Fruit fly (Drosophila melanogaster): Measurements from ENCODE around the gene CG13841.

Gene CG13841

DNA sequence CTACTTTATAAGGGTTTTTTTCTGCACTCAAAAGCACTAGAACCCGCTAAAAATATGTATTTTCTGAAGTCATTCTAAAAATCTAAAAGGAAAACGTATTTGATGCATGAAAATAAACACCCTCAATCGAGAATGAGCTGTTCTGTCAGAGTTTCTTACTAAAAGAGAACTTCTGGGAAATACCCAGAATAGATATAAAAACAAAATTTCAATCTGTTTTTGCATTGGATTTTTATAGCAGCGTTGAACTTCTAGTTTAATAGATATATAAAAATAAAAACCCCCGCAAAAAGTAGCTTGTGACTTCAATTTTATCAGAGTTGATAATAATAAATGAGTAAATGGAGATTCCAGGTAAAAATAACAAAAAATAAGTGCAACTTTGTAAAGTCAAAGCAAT lies 49.1 kb downstream of the CG13841 start:
- TF ChIP-seq sens (GFP tag) (peak; percentile 57), lmd (GFP tag; IDR thresholded peaks at IDR 0.05) (no peak)

DNA sequence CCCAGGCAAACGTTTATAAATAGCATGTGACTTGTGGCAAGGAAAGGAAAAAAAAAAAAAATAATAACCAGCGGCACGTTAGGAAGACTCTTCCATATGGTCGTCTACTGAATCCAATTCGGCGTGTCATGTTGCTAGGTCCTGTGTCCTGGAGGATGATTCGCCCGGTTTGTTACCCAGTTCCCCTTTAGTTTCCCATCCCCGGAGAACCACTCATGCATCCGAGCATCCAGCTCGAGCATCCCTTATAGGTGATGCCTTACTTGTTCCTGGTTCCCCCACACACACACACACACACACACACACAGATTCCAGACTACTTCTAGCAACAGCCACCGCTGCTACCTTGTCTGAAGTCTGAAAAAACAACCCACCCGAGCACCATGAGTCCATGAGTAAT lies 49.6 kb downstream of the CG13841 start:
- TF ChIP-seq gcm (GFP tag; optimal IDR thresholded peaks at IDR 0.05) (no peak), NfI (GFP tag; optimal IDR thresholded peaks at IDR 0.05) (no peak), rib (GFP tag; IDR thresholded peaks at IDR 0.05) (no peak), tll (GFP tag; optimal IDR thresholded peaks at IDR 0.05) (no peak), CG10274 (GFP tag; optimal IDR thresholded peaks at IDR 0.05) (no peak), abd-A (tag; optimal IDR thresholded peaks at IDR 0.05) (no peak), NC2α (GFP tag; optimal IDR thresholded peaks at IDR 0.05) (no peak), Taf1 (GFP tag; IDR thresholded peaks at IDR 0.05) (no peak), CrebB (tag; optimal IDR thresholded peaks at IDR 0.05) (no peak), twi (tag; optimal IDR thresholded peaks at IDR 0.05) (peak; percentile 9), insv (GFP tag; optimal IDR thresholded peaks at IDR 0.05) (no peak), nerfin-2 (GFP tag; IDR thresholded peaks at IDR 0.05; ENCODE audit: partially characterized antibody) (no peak), seq (GFP tag; IDR thresholded peaks at IDR 0.05) (0 out of 2 replicates have a peak, but pooled peaks have one; percentile 7), Jarid2 (GFP tag; optimal IDR thresholded peaks at IDR 0.05) (no peak), kni (GFP tag; optimal IDR thresholded peaks at IDR 0.05) (peak; percentile 23), CG6689 (GFP tag; IDR thresholded peaks at IDR 0.05) (no peak), bigmax (GFP tag; optimal IDR thresholded peaks at IDR 0.05) (no peak), CG17361 (GFP tag; IDR thresholded peaks at IDR 0.05) (no peak), CG6765 (GFP tag; optimal IDR thresholded peaks at IDR 0.05) (no peak), Dbx (GFP tag; IDR thresholded peaks at IDR 0.05) (no peak), CG11398 (GFP tag; optimal IDR thresholded peaks at IDR 0.05) (no peak), Hr51 (GFP tag; optimal IDR thresholded peaks at IDR 0.05) (no peak), CG30403 (GFP tag; optimal IDR thresholded peaks at IDR 0.05) (no peak), nerfin-1 (tag; optimal IDR thresholded peaks at IDR 0.05) (peak; percentile 31), pho (GFP tag; optimal IDR thresholded peaks at IDR 0.05) (no peak), eve (GFP tag; optimal IDR thresholded peaks at IDR 0.05) (no peak), pros (GFP tag; optimal IDR thresholded peaks at IDR 0.05) (peak; percentile 94), CG18764 (GFP tag; optimal IDR thresholded peaks at IDR 0.05) (no peak), Bdp1 (GFP tag; optimal IDR thresholded peaks at IDR 0.05) (no peak), CG17385 (GFP tag; optimal IDR thresholded peaks at IDR 0.05) (no peak)
